Fruit fly (Drosophila melanogaster) whole organism, pupa: ENCODE measurements around the gene Arpc1.
A peak's percentile ranks its signal among the peaks of the same experiment; 100 is the strongest.

Experiments used
- CG10348 ChIP-seq: fragments of 200-800 bp; sonication (Bioruptor generic); IDR thresholded peaks from 2 replicates; pipeline ENCODE4 v1.3.6; 2022; ENCODE audit warnings: missing biosample characterization, missing genetic modification characterization
- CG12605 ChIP-seq: fragments of 200-800 bp; sonication (Bioruptor generic); IDR thresholded peaks from 2 replicates; pipeline ENCODE4 v1.3.6; 2022; ENCODE audit warnings: missing biosample characterization, missing genetic modification characterization
- CG13204 ChIP-seq: fragments of 200-800 bp; sonication (Bioruptor generic); optimal IDR thresholded peaks from 2 replicates; lab custom pipeline; 2018; ENCODE audit warnings: missing biosample characterization, mild to moderate bottlenecking, missing genetic modification characterization, moderate library complexity
- CG14655 ChIP-seq: fragments of 200-800 bp; sonication (Bioruptor generic); optimal IDR thresholded peaks from 3 replicates; lab custom pipeline; 2017; ENCODE audit warnings: mild to moderate bottlenecking, missing biosample characterization, missing genetic modification reagents, missing genetic modification characterization
- CG15710 ChIP-seq: fragments of 200-800 bp; sonication (Bioruptor generic); optimal IDR thresholded peaks from 2 replicates; lab custom pipeline; 2018; ENCODE audit warnings: missing biosample characterization, mild to moderate bottlenecking, missing genetic modification characterization, moderate library complexity
- CG17806 ChIP-seq: fragments of 200-800 bp; sonication (Bioruptor generic); optimal IDR thresholded peaks from 2 replicates; lab custom pipeline; 2018; ENCODE audit warnings: missing biosample characterization, mild to moderate bottlenecking, missing genetic modification characterization, moderate library complexity
- CG32121 ChIP-seq: fragments of 200-800 bp; sonication (Bioruptor generic); IDR thresholded peaks from 2 replicates; pipeline ENCODE4 v1.3.6; 2022; ENCODE audit warnings: missing biosample characterization, missing genetic modification characterization
- CG34367 ChIP-seq: fragments of 200-800 bp; sonication (Bioruptor generic); optimal IDR thresholded peaks from 2 replicates; lab custom pipeline; 2018; ENCODE audit warnings: missing biosample characterization, mild to moderate bottlenecking, missing genetic modification characterization
- CG4496 ChIP-seq: fragments of 200-800 bp; sonication (Bioruptor generic); IDR thresholded peaks from 3 replicates; pipeline ENCODE4 v1.3.6; 2022; ENCODE audit warnings: missing biosample characterization, missing genetic modification characterization
- CG8159 ChIP-seq: fragments of 200-800 bp; sonication (Bioruptor generic); optimal IDR thresholded peaks from 3 replicates; lab custom pipeline; 2018; ENCODE audit warnings: missing biosample characterization, mild to moderate bottlenecking, missing genetic modification characterization, moderate library complexity
- CG8301 ChIP-seq: fragments of 200-800 bp; sonication (Bioruptor generic); optimal IDR thresholded peaks from 2 replicates; lab custom pipeline; 2018; ENCODE audit warnings: missing biosample characterization, mild to moderate bottlenecking, missing genetic modification characterization
- CG9948 ChIP-seq: fragments of 200-800 bp; sonication (Bioruptor generic); optimal IDR thresholded peaks from 2 replicates; lab custom pipeline; 2018; ENCODE audit warnings: missing biosample characterization, mild to moderate bottlenecking, missing genetic modification characterization, moderate library complexity
- D1 ChIP-seq: fragments of 200-800 bp; sonication (Bioruptor generic); optimal IDR thresholded peaks from 2 replicates; lab custom pipeline; 2018; ENCODE audit warnings: missing biosample characterization, mild to moderate bottlenecking, missing genetic modification characterization, moderate library complexity
- EcR ChIP-seq: fragments of 200-800 bp; sonication (Bioruptor generic); optimal IDR thresholded peaks from 3 replicates; lab custom pipeline; 2019; ENCODE audit warnings: missing biosample characterization, missing genetic modification characterization, mild to moderate bottlenecking, moderate library complexity, missing genetic modification reagents
- Ets98B ChIP-seq: fragments of 200-800 bp; sonication (Bioruptor generic); IDR thresholded peaks from 2 replicates; pipeline ENCODE4 v1.3.6; 2022; ENCODE audit warnings: missing biosample characterization, missing genetic modification characterization
- Pif1A ChIP-seq: fragments of 200-800 bp; sonication (Bioruptor generic); optimal IDR thresholded peaks from 3 replicates; lab custom pipeline; 2016; ENCODE audit warnings: missing biosample characterization, missing genetic modification characterization
- Pif1B ChIP-seq: fragments of 200-800 bp; sonication (Bioruptor generic); optimal IDR thresholded peaks from 3 replicates; lab custom pipeline; 2016; ENCODE audit warnings: missing biosample characterization, missing genetic modification characterization
- Snoo ChIP-seq: fragments of 200-800 bp; sonication (Bioruptor generic); optimal IDR thresholded peaks from 3 replicates; lab custom pipeline; 2017; ENCODE audit warnings: missing biosample characterization, mild to moderate bottlenecking, missing genetic modification characterization, inconsistent platforms
- fd96Ca ChIP-seq: fragments of 200-800 bp; sonication (Bioruptor generic); IDR thresholded peaks from 3 replicates; pipeline ENCODE4 v1.3.6; 2022; ENCODE audit warnings: missing biosample characterization, missing genetic modification characterization
- gl ChIP-seq: fragments of 200-800 bp; sonication (Bioruptor generic); optimal IDR thresholded peaks from 2 replicates; lab custom pipeline; 2018; ENCODE audit warnings: missing biosample characterization, mild to moderate bottlenecking, missing genetic modification characterization
- rn ChIP-seq: fragments of 200-800 bp; sonication (Bioruptor generic); IDR thresholded peaks from 2 replicates; pipeline ENCODE4 v1.3.6; 2022; ENCODE audit warnings: missing biosample characterization, missing genetic modification characterization

The Arpc1 gene

dm6 chr2L:13803805-13804560 lies 25.6 kb downstream of the Arpc1 start:
- TF ChIP-seq CG4496 (GFP tag; lab: Robert Waterston, UW) (0 out of 3 replicates have a peak, but pooled peaks have one; percentile 22), Pif1B (GFP tag; lab: Kevin White, UChicago) (no peak)

- TF ChIP-seq CG13204 (GFP tag; lab: Kevin White, UChicago) (no peak), CG8301 (tag; lab: Kevin White, UChicago) (no peak), CG14655 (GFP tag; lab: Kevin White, UChicago) (no peak), Ets98B (GFP tag; lab: Robert Waterston, UW) (no peak), D1 (tag; lab: Kevin White, UChicago) (no peak), CG32121 (GFP tag; lab: Robert Waterston, UW) (no peak), CG34367 (tag; lab: Kevin White, UChicago) (no peak), Pif1A (GFP tag; lab: Kevin White, UChicago) (no peak), CG15710 (tag; lab: Kevin White, UChicago) (no peak), Pif1B (GFP tag; lab: Kevin White, UChicago) (no peak)
Observed at dm6 chr2L:13803032-13803661, 26.4 kb downstream of the Arpc1 start, which contains the start of gene CAH1. Gene CAH1, plus strand, starts transcription at chr2L:13803626.

DNA sequence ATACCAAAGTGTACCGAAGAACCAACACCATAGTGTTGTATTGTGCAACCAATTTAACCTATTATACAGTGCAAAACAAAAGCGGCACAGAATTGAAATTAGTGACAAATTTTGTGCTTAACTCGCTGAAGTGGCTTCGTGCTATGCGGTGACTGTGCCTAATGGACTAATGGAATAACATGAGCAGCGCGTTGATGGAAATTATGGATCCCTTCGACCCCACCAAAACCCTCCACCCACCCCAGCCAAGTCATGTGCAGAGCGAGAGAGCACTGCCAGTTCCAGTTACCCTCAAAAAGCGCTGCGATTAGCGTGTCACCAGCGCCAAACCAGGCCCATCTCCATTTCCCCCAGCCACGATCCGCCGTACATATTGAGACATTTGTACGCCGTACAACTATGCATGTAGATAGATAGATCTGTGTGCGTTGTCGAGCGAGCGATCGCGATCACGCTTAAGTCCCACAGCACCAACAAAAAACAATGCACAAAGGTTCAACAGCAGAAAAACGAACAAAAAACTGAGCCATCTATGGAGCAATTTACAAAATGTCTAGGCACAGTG lies 27.4 kb downstream of the Arpc1 start:
- TF ChIP-seq CG12605 (GFP tag; lab: Robert Waterston, UW) (0 out of 2 replicates have a peak, but pooled peaks have one; percentile 52), CG13204 (GFP tag; lab: Kevin White, UChicago) (no peak), rn (no peak), gl (no peak)
- TF ChIP-seq, all 21 proteins: peak for 1

DNA sequence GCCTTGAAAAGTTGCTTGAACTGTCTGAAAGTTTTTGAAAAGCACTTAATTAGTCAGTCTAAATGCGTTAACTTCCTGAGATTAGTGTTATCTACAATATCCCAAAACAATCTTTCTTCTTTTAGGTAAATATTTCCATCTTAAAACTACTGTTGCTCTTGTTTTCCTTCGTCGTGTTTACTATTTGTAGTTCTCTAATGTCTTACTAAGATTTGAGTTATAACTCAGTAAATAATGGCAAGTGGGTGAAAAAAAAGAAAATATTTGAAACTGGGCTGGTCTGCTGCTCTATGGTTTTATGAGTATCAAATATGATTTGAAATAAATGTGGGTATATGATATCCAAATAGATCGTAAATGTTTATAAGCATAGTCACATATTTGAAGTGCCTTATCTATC lies 28.4 kb downstream of the Arpc1 start:
- TF ChIP-seq CG13204 (GFP tag; lab: Kevin White, UChicago) (no peak), Pif1A (GFP tag; lab: Kevin White, UChicago) (no peak), CG4496 (GFP tag; lab: Robert Waterston, UW) (no peak), D1 (tag; lab: Kevin White, UChicago) (no peak), CG14655 (GFP tag; lab: Kevin White, UChicago) (no peak), Ets98B (GFP tag; lab: Robert Waterston, UW) (no peak), CG8301 (tag; lab: Kevin White, UChicago) (no peak), Pif1B (GFP tag; lab: Kevin White, UChicago) (no peak), CG8159 (no peak), CG15710 (tag; lab: Kevin White, UChicago) (no peak), Snoo (tag; lab: Kevin White, UChicago) (no peak)

DNA sequence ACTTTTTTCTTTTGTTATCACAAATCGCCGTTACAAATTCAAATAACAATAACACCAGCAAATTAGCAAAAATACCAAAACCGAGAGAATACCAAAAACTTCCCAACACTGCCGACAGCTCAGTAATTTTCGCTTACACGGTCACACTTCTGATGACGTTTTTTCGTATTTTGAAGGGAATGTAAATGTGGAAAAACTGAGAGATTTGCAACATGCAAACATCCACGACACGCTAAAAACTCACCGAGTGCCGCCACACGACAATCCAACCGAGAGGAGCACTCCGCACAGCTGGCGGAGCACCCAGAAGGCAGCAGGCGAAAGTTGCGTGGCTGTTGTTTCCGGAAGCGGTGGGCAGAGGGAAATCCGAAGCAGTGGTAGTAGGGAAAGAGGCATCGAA lies 36.1 kb downstream of the Arpc1 start, which contains the start of gene Sec71:
Gene Sec71 (plus strand): TSS at position 117 of the 400 bp plus-strand sequence.
- no peak for TF ChIP-seq CG17806 (tag; lab: Kevin White, UChicago)
- TF ChIP-seq Pif1A (GFP tag; lab: Kevin White, UChicago): no peak
- TF ChIP-seq EcR (GFP tag; lab: Kevin White, UChicago): no peak
- no peak for TF ChIP-seq CG8159
- TF ChIP-seq CG12605 (GFP tag; lab: Robert Waterston, UW): no peak
- no peak for TF ChIP-seq fd96Ca
- no peak for TF ChIP-seq gl
- no peak for TF ChIP-seq Snoo (tag; lab: Kevin White, UChicago)
- TF ChIP-seq CG9948 (tag; lab: Kevin White, UChicago): no peak
- no peak; the same call in 2 of the 3 replicates for TF ChIP-seq CG4496 (GFP tag; lab: Robert Waterston, UW)
- TF ChIP-seq CG32121 (GFP tag; lab: Robert Waterston, UW): no peak
- TF ChIP-seq Pif1B (GFP tag; lab: Kevin White, UChicago): no peak
- TF ChIP-seq Ets98B (GFP tag; lab: Robert Waterston, UW): no peak
- no peak for TF ChIP-seq CG34367 (tag; lab: Kevin White, UChicago)
- no peak for TF ChIP-seq CG13204 (GFP tag; lab: Kevin White, UChicago)
- TF ChIP-seq rn: no peak
- no peak for TF ChIP-seq D1 (tag; lab: Kevin White, UChicago)
- TF ChIP-seq, all 21 proteins: peak for 0

DNA sequence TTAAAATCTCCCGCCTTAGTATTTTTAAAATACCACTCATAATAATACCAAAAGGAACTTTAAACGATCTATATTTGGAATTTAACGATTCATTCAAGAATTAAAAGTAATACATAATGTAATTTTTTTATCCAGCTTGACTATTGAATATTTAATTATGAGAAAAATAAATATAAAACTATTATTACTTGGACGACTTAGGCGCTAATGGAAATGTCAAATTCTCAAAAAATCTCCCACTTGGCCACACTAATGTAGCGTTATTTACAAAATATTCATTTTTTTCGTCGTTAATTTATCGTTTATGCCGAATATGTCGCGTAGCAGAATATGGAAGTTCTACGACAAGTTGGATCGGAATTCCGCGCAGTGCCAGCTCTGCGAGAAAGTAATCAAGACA lies 38.8 kb downstream of the Arpc1 start, which contains the start of gene CG16863:
Gene CG16863 (plus strand): TSS at position 245 of the 400 bp plus-strand sequence.
- TF ChIP-seq CG13204 (GFP tag; lab: Kevin White, UChicago): no peak
- no peak for TF ChIP-seq CG34367 (tag; lab: Kevin White, UChicago)
- TF ChIP-seq CG9948 (tag; lab: Kevin White, UChicago): no peak
- no peak for TF ChIP-seq rn
- TF ChIP-seq Ets98B (GFP tag; lab: Robert Waterston, UW): no peak
- no peak for TF ChIP-seq gl
- TF ChIP-seq Pif1A (GFP tag; lab: Kevin White, UChicago): no peak
- no peak for TF ChIP-seq D1 (tag; lab: Kevin White, UChicago)
- TF ChIP-seq CG12605 (GFP tag; lab: Robert Waterston, UW): no peak
- TF ChIP-seq CG8301 (tag; lab: Kevin White, UChicago): no peak
- no peak for TF ChIP-seq Snoo (tag; lab: Kevin White, UChicago)
- no peak for TF ChIP-seq Pif1B (GFP tag; lab: Kevin White, UChicago)
- TF ChIP-seq CG17806 (tag; lab: Kevin White, UChicago): no peak
- TF ChIP-seq CG10348: no peak
- no peak for TF ChIP-seq CG14655 (GFP tag; lab: Kevin White, UChicago)
- no peak for TF ChIP-seq CG4496 (GFP tag; lab: Robert Waterston, UW)
- no peak for TF ChIP-seq CG15710 (tag; lab: Kevin White, UChicago)
- TF ChIP-seq, all 21 proteins: peak for 0
